Fruit fly (Drosophila melanogaster) whole organism, embryonic: Measurements from ENCODE around the gene CG17233.

Source experiments
- BEAF-32 ChIP-seq: fragments of 200-800 bp; sonication (Bioruptor generic); optimal IDR thresholded peaks from 3 replicates; lab custom pipeline; 2017; ENCODE audit warnings: missing biosample characterization, missing genetic modification characterization, mild to moderate bottlenecking, moderate library complexity, missing genetic modification reagents
- CG11085 ChIP-seq: fragments of 200-800 bp; sonication (Bioruptor generic); IDR thresholded peaks from 2 replicates; pipeline ENCODE4 v1.3.6; 2022; ENCODE audit warnings: missing biosample characterization, missing genetic modification characterization
- CG12769 ChIP-seq: fragments of 200-800 bp; sonication (Bioruptor generic); optimal IDR thresholded peaks from 2 replicates; lab custom pipeline; 2019; ENCODE audit warnings: missing biosample characterization, mild to moderate bottlenecking, missing genetic modification characterization, moderate library complexity
- CG15514 ChIP-seq: fragments of 200-800 bp; sonication (Bioruptor generic); optimal IDR thresholded peaks from 3 replicates; lab custom pipeline; 2017; ENCODE audit warnings: missing biosample characterization, missing genetic modification characterization, mild to moderate bottlenecking, moderate library complexity, missing genetic modification reagents
- CG18476 ChIP-seq: fragments of 200-800 bp; sonication (Bioruptor generic); optimal IDR thresholded peaks from 2 replicates; lab custom pipeline; 2016; ENCODE audit warnings: missing biosample characterization, mild to moderate bottlenecking, missing genetic modification characterization
- CG2116 ChIP-seq: fragments of 200-800 bp; sonication (Bioruptor generic); optimal IDR thresholded peaks from 3 replicates; lab custom pipeline; 2018; ENCODE audit warnings: missing biosample characterization, mild to moderate bottlenecking, missing genetic modification characterization
- CG5245 ChIP-seq: fragments of 200-800 bp; sonication (Bioruptor generic); optimal IDR thresholded peaks from 3 replicates; lab custom pipeline; 2016; ENCODE audit warnings: missing biosample characterization, missing genetic modification characterization
- GATAe ChIP-seq: fragments of 200-800 bp; sonication (Bioruptor generic); conservative IDR thresholded peaks from 2 replicates; pipeline ENCODE4 v1.3.6; 2022; ENCODE audit warnings: missing biosample characterization, missing genetic modification characterization
- Lpt ChIP-seq: fragments of >200 bp; optimal IDR thresholded peaks from 2 replicates; lab custom pipeline; 2018; ENCODE audit warnings: missing biosample characterization, missing genetic modification characterization
- Taf1 ChIP-seq: fragments of 200-800 bp; sonication (Bioruptor generic); IDR thresholded peaks from 2 replicates; pipeline ENCODE4 v1.3.6; 2022; ENCODE audit warnings: missing biosample characterization, missing genetic modification characterization
- repo ChIP-seq: fragments of 200-800 bp; sonication (Bioruptor generic); optimal IDR thresholded peaks from 2 replicates; lab custom pipeline; 2016; ENCODE audit warnings: missing biosample characterization, missing genetic modification characterization
- ro ChIP-seq: fragments of 200-800 bp; sonication (Bioruptor generic); IDR thresholded peaks from 2 replicates; pipeline ENCODE4 v1.3.6; 2022; ENCODE audit warnings: missing biosample characterization, missing genetic modification characterization
- schlank ChIP-seq: fragments of 200-800 bp; sonication (Bioruptor generic); optimal IDR thresholded peaks from 2 replicates; lab custom pipeline; 2018; ENCODE audit warnings: missing biosample characterization, mild to moderate bottlenecking, missing genetic modification characterization
- unc-4 ChIP-seq: fragments of 200-800 bp; sonication (Bioruptor generic); IDR thresholded peaks from 2 replicates; pipeline ENCODE4 v1.3.6; 2022; ENCODE audit warnings: missing biosample characterization, missing genetic modification characterization; ENCODE audit not compliant: partially characterized antibody

DNA sequence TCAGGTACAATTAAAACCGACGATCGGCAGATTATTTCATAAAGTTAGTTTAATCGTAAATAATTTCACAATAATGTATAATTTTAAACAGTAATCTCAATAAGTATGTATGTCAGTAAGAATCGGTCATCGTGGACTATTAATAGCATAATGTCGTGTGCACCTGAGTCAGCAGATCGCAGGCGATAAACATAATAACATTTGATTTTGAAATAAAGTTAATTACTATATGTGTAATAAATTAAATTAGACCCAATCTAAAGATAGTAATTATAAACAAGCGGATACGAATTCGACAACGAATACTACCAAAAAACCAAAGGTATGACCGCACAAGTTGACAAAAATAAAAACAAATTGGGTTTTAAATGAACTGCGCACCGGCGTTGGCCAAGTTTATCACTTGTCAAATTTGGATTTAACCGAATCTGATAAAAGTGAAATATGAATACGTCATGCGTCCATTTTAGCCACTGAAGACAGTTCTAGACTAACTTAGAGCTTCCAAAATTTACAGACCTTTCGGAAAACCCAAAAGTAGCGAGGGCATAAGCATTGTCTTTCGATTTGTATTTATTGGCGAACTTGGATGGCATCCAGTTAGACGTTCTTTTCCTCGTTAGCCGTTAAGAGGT lies 34.6 kb downstream of the CG17233 start, which contains the start of gene CG6996:
- TF ChIP-seq CG18476 (GFP tag; lab: Kevin White, UChicago), result no peak
- no peak for TF ChIP-seq Lpt (GFP tag; lab: Kevin White, UChicago)
- TF ChIP-seq repo (GFP tag; lab: Kevin White, UChicago), result no peak
- no peak for TF ChIP-seq BEAF-32 (GFP tag; lab: Kevin White, UChicago)
- TF ChIP-seq ro, result no peak
- no peak for TF ChIP-seq CG5245 (GFP tag; lab: Kevin White, UChicago)
- TF ChIP-seq CG2116, result no peak
- TF ChIP-seq CG11085 (GFP tag; lab: Robert Waterston, UW), result no peak
- no peak for TF ChIP-seq CG12769
- TF ChIP-seq Taf1, result no peak
- TF ChIP-seq GATAe, result no peak
- TF ChIP-seq unc-4 (GFP tag; lab: Robert Waterston, UW), result no peak
- no peak for TF ChIP-seq schlank (tag; lab: Kevin White, UChicago)
- TF ChIP-seq CG15514 (GFP tag; lab: Kevin White, UChicago), result no peak
